Fruit fly (Drosophila melanogaster): ENCODE results near the gene Usp47.

Gene Usp47

dm6 chr3L:5770817-5771425 lies 18.1 kb downstream of the Usp47 start:
- TF ChIP-seq foxo (GFP tag; optimal IDR thresholded peaks at IDR 0.05): peak; percentile 60 to 93
- peak in 1 of 2 experiments; percentile 41 for TF ChIP-seq dl (GFP tag; optimal IDR thresholded peaks at IDR 0.05; ENCODE audit: insufficient read depth in 1 of 2, partially characterized antibody in 2 of 2)
- peak; percentile 95 for TF ChIP-seq woc (GFP tag; optimal IDR thresholded peaks at IDR 0.05)
- TF ChIP-seq rgr (GFP tag; optimal IDR thresholded peaks at IDR 0.05): peak; percentile 91
- peak; percentile 49 for TF ChIP-seq Dif (GFP tag; optimal IDR thresholded peaks at IDR 0.05; ENCODE audit: partially characterized antibody)
- TF ChIP-seq Hr83 (GFP tag; optimal IDR thresholded peaks at IDR 0.05; ENCODE audit: poor library complexity, severe bottlenecking): peak; percentile 59
- TF ChIP-seq brk (GFP tag; optimal IDR thresholded peaks at IDR 0.05): no peak
- peak; percentile 88 for TF ChIP-seq Sp1 (GFP tag; optimal IDR thresholded peaks at IDR 0.05)
- peak; percentile 93 for TF ChIP-seq ey (GFP tag; optimal IDR thresholded peaks at IDR 0.05)
- no peak for TF ChIP-seq lola (GFP tag; optimal IDR thresholded peaks at IDR 0.05)
- TF ChIP-seq Vsx2 (GFP tag; optimal IDR thresholded peaks at IDR 0.05; ENCODE audit: partially characterized antibody): no peak
- peak; percentile 89 for TF ChIP-seq Jra (GFP tag; optimal IDR thresholded peaks at IDR 0.05)
- TF ChIP-seq jim (GFP tag; optimal IDR thresholded peaks at IDR 0.05): peak; percentile 88
- no peak for TF ChIP-seq N (GFP tag; optimal IDR thresholded peaks at IDR 0.05)
- peak; percentile 73 for TF ChIP-seq CG9705 (GFP tag; optimal IDR thresholded peaks at IDR 0.05)
- no peak for TF ChIP-seq usp (GFP tag; optimal IDR thresholded peaks at IDR 0.05)
- TF ChIP-seq Abd-B (GFP tag; optimal IDR thresholded peaks at IDR 0.05): no peak
- TF ChIP-seq dmrt93B (GFP tag; optimal IDR thresholded peaks at IDR 0.05): no peak
- TF ChIP-seq sage (GFP tag; optimal IDR thresholded peaks at IDR 0.05): no peak
- peak; percentile 93 for TF ChIP-seq fru (GFP tag; optimal IDR thresholded peaks at IDR 0.05)
- TF ChIP-seq dsf (GFP tag; optimal IDR thresholded peaks at IDR 0.05; ENCODE audit: borderline replicate concordance): peak; percentile 14
- TF ChIP-seq sv (GFP tag; optimal IDR thresholded peaks at IDR 0.05): peak; percentile 89
- TF ChIP-seq Myc (optimal IDR thresholded peaks at IDR 0.05): peak; percentile 92
- no peak for TF ChIP-seq CrebA (GFP tag; optimal IDR thresholded peaks at IDR 0.05; ENCODE audit: borderline replicate concordance)
- TF ChIP-seq tai (GFP tag; optimal IDR thresholded peaks at IDR 0.05): no peak
- TF ChIP-seq Mio (GFP tag; optimal IDR thresholded peaks at IDR 0.05): peak; percentile 66
- no peak for TF ChIP-seq Hr78 (GFP tag; optimal IDR thresholded peaks at IDR 0.05)
- TF ChIP-seq Dfd (GFP tag; optimal IDR thresholded peaks at IDR 0.05): no peak
- peak; percentile 100 for TF ChIP-seq GATAd (GFP tag; optimal IDR thresholded peaks at IDR 0.05)
- no peak for TF ChIP-seq Hnf4 (GFP tag; optimal IDR thresholded peaks at IDR 0.05)
- peak; percentile 89 for TF ChIP-seq HLH106 (tag; optimal IDR thresholded peaks at IDR 0.05)
- TF ChIP-seq Rel (GFP tag; optimal IDR thresholded peaks at IDR 0.05): no peak
- peak; percentile 86 for TF ChIP-seq Rel (tag; optimal IDR thresholded peaks at IDR 0.05)
- peak; percentile 94 for TF ChIP-seq OdsH (GFP tag; optimal IDR thresholded peaks at IDR 0.05)
- no peak for TF ChIP-seq pan (optimal IDR thresholded peaks at IDR 0.05)
- TF ChIP-seq br (GFP tag; optimal IDR thresholded peaks at IDR 0.05): peak; percentile 94
- peak; percentile 85 for TF ChIP-seq CG32264 (GFP tag; optimal IDR thresholded peaks at IDR 0.05)
- TF ChIP-seq psq (GFP tag; optimal IDR thresholded peaks at IDR 0.05): peak; percentile 45
- peak; percentile 93 for TF ChIP-seq h (GFP tag; optimal IDR thresholded peaks at IDR 0.05)

DNA sequence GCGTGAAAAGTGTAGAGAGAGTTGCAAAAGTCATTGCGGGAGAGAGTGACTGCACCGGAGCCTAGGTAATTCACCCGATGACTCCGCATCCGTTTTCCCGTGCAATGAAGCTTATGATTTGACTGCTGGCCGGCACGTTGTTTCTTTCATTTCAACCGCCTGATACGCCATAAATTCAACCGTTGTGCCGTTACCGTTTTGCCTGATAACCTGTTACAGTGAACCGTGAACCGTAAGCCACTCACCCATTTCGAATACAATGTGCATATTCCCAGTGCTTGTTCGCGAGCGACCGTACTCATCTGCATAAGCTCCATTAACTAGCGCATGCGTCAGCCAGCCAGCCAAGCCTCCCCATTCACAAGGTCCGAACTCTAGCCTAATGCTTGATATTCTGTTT lies 22.0 kb downstream of the Usp47 start:
- TF ChIP-seq Rel (GFP tag; optimal IDR thresholded peaks at IDR 0.05) (no peak), Rel (tag; optimal IDR thresholded peaks at IDR 0.05) (peak; percentile 35), pan (optimal IDR thresholded peaks at IDR 0.05) (no peak), dmrt93B (GFP tag; optimal IDR thresholded peaks at IDR 0.05) (no peak), sage (GFP tag; optimal IDR thresholded peaks at IDR 0.05) (no peak)

DNA sequence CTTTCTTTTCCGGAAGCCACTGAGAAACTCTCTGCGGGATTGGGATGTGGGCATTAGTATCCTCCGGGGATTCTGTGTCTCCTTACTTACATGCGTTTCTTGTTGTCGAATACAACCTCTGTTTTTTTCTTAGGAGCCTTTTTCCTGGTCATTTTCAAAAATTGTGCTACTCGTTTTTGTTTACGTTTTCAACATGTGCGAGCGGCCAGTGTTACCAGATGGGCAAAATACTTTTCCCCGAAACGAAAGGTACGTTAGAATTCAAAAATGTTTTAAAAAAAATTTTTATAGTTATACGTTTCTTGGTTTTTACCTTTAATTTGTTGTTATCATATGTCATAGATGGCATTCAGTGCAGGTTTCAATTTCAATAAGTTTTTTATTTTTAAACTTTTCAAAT lies 24.3 kb downstream of the Usp47 start, which contains the start of gene vito:
Gene vito, minus strand, starts transcription at position 220 of the 400 bp plus-strand sequence.
- TF ChIP-seq Dfd (GFP tag; optimal IDR thresholded peaks at IDR 0.05): no peak
- no peak for TF ChIP-seq foxo (GFP tag; optimal IDR thresholded peaks at IDR 0.05)
